Worm (Caenorhabditis elegans): ENCODE results near the gene rpi-1.

The rpi-1 gene

DNA sequence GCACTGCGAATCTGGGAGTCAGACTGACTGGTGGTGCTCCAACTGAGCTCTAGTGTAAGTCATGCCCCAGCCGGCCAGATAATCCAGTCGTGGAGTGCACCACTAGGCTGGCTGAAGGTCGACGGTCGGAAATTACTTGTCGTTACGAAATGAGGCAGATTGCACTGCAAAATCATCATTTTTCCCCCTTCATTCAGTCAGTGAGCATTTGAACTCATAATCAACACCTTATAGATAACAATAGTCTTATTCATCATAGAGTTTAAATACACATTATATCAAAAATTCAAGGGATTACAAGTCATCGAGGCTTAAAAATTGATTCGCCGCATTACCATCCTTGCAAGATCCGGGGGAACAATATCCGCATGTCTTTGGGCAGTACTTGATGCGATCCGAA lies 19.6 kb upstream of the rpi-1 start:
- no peak for TF ChIP-seq lin-13 (GFP tag; optimal IDR thresholded peaks at IDR 0.05)
- peak; percentile 52 for TF ChIP-seq fos-1 (tag; optimal IDR thresholded peaks at IDR 0.05)

DNA sequence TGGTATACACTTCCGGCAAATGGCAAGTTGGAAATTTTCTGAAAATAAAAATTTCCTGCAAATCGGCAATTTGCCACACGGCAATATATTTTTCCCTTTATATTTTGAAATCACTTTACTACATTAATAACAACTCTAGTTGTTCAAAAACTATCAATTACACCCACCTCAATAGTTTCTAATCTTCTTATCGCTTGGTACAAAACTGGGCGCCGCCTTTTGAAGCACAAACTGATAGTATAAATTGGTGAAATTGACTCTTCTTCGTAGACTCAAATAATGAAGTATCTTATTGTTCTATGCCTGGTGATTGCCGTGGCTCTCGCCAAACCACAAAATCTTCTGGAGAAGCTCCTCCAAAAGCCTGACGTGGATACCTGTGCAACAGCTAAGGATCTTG lies 18.9 kb upstream of the rpi-1 start, which contains the start of gene Y39G8B.9:
Y39G8B.9 (plus strand) TSS at position 269 of the 400 bp plus-strand sequence.
- TF ChIP-seq mbf-1 (tag; optimal IDR thresholded peaks at IDR 0.05): no peak
- peak; percentile 54 for TF ChIP-seq fos-1 (tag; optimal IDR thresholded peaks at IDR 0.05)

ce11 chrII:13979833-13980513 lies 17.8 kb upstream of the rpi-1 start, which contains the start of gene sre-48:
TSS of gene sre-48 (minus strand) at chrII:13979883.
- TF ChIP-seq alr-1 (tag; optimal IDR thresholded peaks at IDR 0.05) (no peak), snpc-4 (tag; optimal IDR thresholded peaks at IDR 0.05) (no peak), gmeb-1 (tag; optimal IDR thresholded peaks at IDR 0.05) (peak; percentile 41), nhr-12 (tag; optimal IDR thresholded peaks at IDR 0.05) (no peak), dmd-4 (tag; optimal IDR thresholded peaks at IDR 0.05) (no peak), fos-1 (tag; optimal IDR thresholded peaks at IDR 0.05) (peak; percentile 42), sem-4 (tag; optimal IDR thresholded peaks at IDR 0.05) (no peak), skn-1 (tag; optimal IDR thresholded peaks at IDR 0.05) (no peak), sma-9 (GFP tag; optimal IDR thresholded peaks at IDR 0.05) (peak; percentile 22), sma-9 (tag; optimal IDR thresholded peaks at IDR 0.05) (no peak), sma-3 (GFP tag; optimal IDR thresholded peaks at IDR 0.05) (no peak), ztf-1 (GFP tag; conservative IDR thresholded peaks at IDR 0.05) (no peak), C34F6.9 (tag; optimal IDR thresholded peaks at IDR 0.05) (no peak), lin-39 (tag; optimal IDR thresholded peaks at IDR 0.05) (no peak), Y55F3AM.14 (GFP tag; optimal IDR thresholded peaks at IDR 0.05) (no peak), lin-11 (tag; optimal IDR thresholded peaks at IDR 0.05) (no peak)

DNA sequence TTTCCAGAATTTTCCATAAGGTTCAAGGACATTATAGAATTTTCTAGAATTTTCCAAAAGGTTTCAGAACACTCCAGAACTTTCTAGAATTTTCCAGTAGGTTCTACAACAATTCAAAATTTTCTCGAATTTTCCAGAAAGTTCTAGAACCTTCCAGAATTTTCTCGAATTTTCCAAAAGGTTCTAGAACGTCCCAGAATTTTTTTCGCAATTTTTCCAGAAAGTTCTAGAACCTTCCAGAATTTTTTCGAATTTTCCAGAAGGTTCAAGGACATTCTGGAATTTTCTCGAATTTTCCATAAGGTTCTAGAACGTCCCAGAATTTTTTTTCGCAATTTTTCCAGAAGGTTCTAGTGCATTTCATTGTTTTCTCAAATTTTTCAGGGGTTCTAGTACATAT lies 15.5 kb upstream of the rpi-1 start:
- TF ChIP-seq nhr-77 (tag; optimal IDR thresholded peaks at IDR 0.05): no peak
- TF ChIP-seq lin-39 (tag; optimal IDR thresholded peaks at IDR 0.05): no peak
- no peak for TF ChIP-seq mdl-1 (tag; optimal IDR thresholded peaks at IDR 0.05)
- no peak for TF ChIP-seq ceh-16 (tag; optimal IDR thresholded peaks at IDR 0.05)
- no peak for TF ChIP-seq ztf-1 (GFP tag; conservative IDR thresholded peaks at IDR 0.05)
- TF ChIP-seq mbf-1 (tag; optimal IDR thresholded peaks at IDR 0.05): no peak
- TF ChIP-seq lsy-2 (tag; optimal IDR thresholded peaks at IDR 0.05): no peak
- TF ChIP-seq nhr-11 (tag; optimal IDR thresholded peaks at IDR 0.05): no peak
- no peak for TF ChIP-seq nhr-237 (tag; optimal IDR thresholded peaks at IDR 0.05)
- TF ChIP-seq alr-1 (tag; optimal IDR thresholded peaks at IDR 0.05): no peak
- no peak for TF ChIP-seq elt-1 (tag; optimal IDR thresholded peaks at IDR 0.05)

DNA sequence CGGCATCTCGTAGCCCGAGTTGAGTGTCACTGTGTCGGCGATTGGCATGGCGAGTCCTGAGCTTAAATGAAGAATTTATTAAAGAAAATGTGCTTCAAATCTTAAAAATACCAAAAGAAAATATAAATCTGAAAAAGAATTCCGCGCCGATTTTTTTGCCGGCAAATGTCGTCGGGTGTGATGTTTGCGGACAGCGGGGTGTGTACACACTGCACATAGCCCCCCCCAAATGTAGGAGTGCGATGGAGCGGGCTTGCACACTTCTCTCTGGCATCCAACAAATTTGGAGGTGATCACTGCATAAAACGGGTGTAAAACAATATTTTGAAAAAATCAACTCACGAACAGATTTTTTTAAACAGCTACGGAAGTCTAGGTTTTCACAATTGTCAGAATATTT lies 13.9 kb upstream of the rpi-1 start, which contains the start of gene Y39G8B.2:
Y39G8B.2 (minus strand) TSS at position 61 of the 400 bp plus-strand sequence.
- TF ChIP-seq mab-5 (tag; optimal IDR thresholded peaks at IDR 0.05): peak; percentile 59
- no peak for TF ChIP-seq ztf-1 (GFP tag; conservative IDR thresholded peaks at IDR 0.05)
- no peak for TF ChIP-seq nhr-23 (tag; optimal IDR thresholded peaks at IDR 0.05)
- TF ChIP-seq F13H6.1 (tag; optimal IDR thresholded peaks at IDR 0.05): peak; percentile 78
- no peak for TF ChIP-seq ama-1 (optimal IDR thresholded peaks at IDR 0.05)
- peak; percentile 74 for TF ChIP-seq sma-3 (GFP tag; optimal IDR thresholded peaks at IDR 0.05)
- TF ChIP-seq lin-39 (tag; optimal IDR thresholded peaks at IDR 0.05): no peak
- TF ChIP-seq sem-4 (tag; optimal IDR thresholded peaks at IDR 0.05): peak; percentile 22
- TF ChIP-seq mbf-1 (tag; optimal IDR thresholded peaks at IDR 0.05): no peak
- peak; percentile 31 for TF ChIP-seq zag-1 (tag; optimal IDR thresholded peaks at IDR 0.05)
- TF ChIP-seq nhr-11 (tag; optimal IDR thresholded peaks at IDR 0.05): no peak
- TF ChIP-seq fos-1 (tag; optimal IDR thresholded peaks at IDR 0.05): peak; percentile 65
- TF ChIP-seq nhr-77 (tag; optimal IDR thresholded peaks at IDR 0.05): peak; percentile 63
- peak; percentile 92 for TF ChIP-seq C34F6.9 (tag; optimal IDR thresholded peaks at IDR 0.05)
- TF ChIP-seq ztf-4 (tag; optimal IDR thresholded peaks at IDR 0.05): no peak
- TF ChIP-seq nhr-237 (tag; optimal IDR thresholded peaks at IDR 0.05): no peak
- no peak for TF ChIP-seq nhr-10 (tag; optimal IDR thresholded peaks at IDR 0.05)
- no peak for TF ChIP-seq unc-62 (GFP tag; optimal IDR thresholded peaks at IDR 0.05)
- TF ChIP-seq lin-11 (tag; optimal IDR thresholded peaks at IDR 0.05): peak; percentile 75
- TF ChIP-seq peb-1 (tag; optimal IDR thresholded peaks at IDR 0.05): no peak
- peak; percentile 15 for TF ChIP-seq ZK546.5 (tag; optimal IDR thresholded peaks at IDR 0.05)
- peak; percentile 49 for TF ChIP-seq Y55F3AM.14 (GFP tag; optimal IDR thresholded peaks at IDR 0.05)
- no peak for TF ChIP-seq ceh-16 (tag; optimal IDR thresholded peaks at IDR 0.05)
- peak; percentile 84 for TF ChIP-seq snpc-4 (tag; optimal IDR thresholded peaks at IDR 0.05)
- peak; percentile 83 for TF ChIP-seq crh-2 (tag; optimal IDR thresholded peaks at IDR 0.05)
- peak; percentile 77 to 92 for TF ChIP-seq lsy-2 (tag; optimal IDR thresholded peaks at IDR 0.05)
- TF ChIP-seq nhr-6 (tag; optimal IDR thresholded peaks at IDR 0.05): no peak
- TF ChIP-seq nhr-129 (tag; optimal IDR thresholded peaks at IDR 0.05): peak; percentile 80
- TF ChIP-seq gmeb-1 (tag; optimal IDR thresholded peaks at IDR 0.05): peak; percentile 81
- TF ChIP-seq ceh-82 (tag; optimal IDR thresholded peaks at IDR 0.05): peak; percentile 29
- no peak for TF ChIP-seq nhr-12 (tag; optimal IDR thresholded peaks at IDR 0.05)
- TF ChIP-seq elt-1 (tag; optimal IDR thresholded peaks at IDR 0.05): no peak
- TF ChIP-seq lin-13 (GFP tag; optimal IDR thresholded peaks at IDR 0.05): peak; percentile 90
- no peak for TF ChIP-seq R02D3.7 (tag; optimal IDR thresholded peaks at IDR 0.05)
- TF ChIP-seq mdl-1 (tag; optimal IDR thresholded peaks at IDR 0.05): no peak
- peak; percentile 51 for TF ChIP-seq nhr-21 (tag; optimal IDR thresholded peaks at IDR 0.05)
- no peak for TF ChIP-seq aly-2 (tag; optimal IDR thresholded peaks at IDR 0.05)
- peak; percentile 72 for TF ChIP-seq sma-9 (GFP tag; optimal IDR thresholded peaks at IDR 0.05)
- no peak for TF ChIP-seq sma-9 (tag; optimal IDR thresholded peaks at IDR 0.05)
